Fruit fly (Drosophila melanogaster) whole organism, embryonic: ENCODE results near the gene CG17660.

Experiments used
- ATbp ChIP-seq: fragments of 200-800 bp; sonication (Bioruptor generic); optimal IDR thresholded peaks from 2 replicates; lab custom pipeline; 2017; ENCODE audit warnings: missing biosample characterization, mild to moderate bottlenecking, missing genetic modification characterization, missing genetic modification reagents
- B-H1 ChIP-seq: fragments of 200-800 bp; sonication (Bioruptor generic); IDR thresholded peaks from 3 replicates; pipeline ENCODE4 v1.3.6; 2022; ENCODE audit warnings: missing biosample characterization, missing genetic modification characterization
- Bteb2 ChIP-seq: fragments of 200-800 bp; sonication (Bioruptor generic); optimal IDR thresholded peaks from 2 replicates; lab custom pipeline; 2016; ENCODE audit warnings: missing biosample characterization, missing genetic modification characterization
- CG12391 ChIP-seq: fragments of 200-800 bp; sonication (Bioruptor generic); optimal IDR thresholded peaks from 3 replicates; lab custom pipeline; 2018; ENCODE audit warnings: missing biosample characterization, mild to moderate bottlenecking, missing genetic modification characterization, moderate library complexity
- CG12659 ChIP-seq: fragments of 200-800 bp; sonication (Bioruptor generic); optimal IDR thresholded peaks from 3 replicates; lab custom pipeline; 2017; ENCODE audit warnings: mild to moderate bottlenecking, missing biosample characterization, missing genetic modification reagents, missing genetic modification characterization
- CG13424 ChIP-seq: fragments of 200-800 bp; sonication (Bioruptor generic); optimal IDR thresholded peaks from 2 replicates; lab custom pipeline; 2019; ENCODE audit warnings: missing biosample characterization, mild to moderate bottlenecking, missing genetic modification characterization, moderate library complexity
- CG13624 ChIP-seq: fragments of 200-800 bp; sonication (Bioruptor generic); optimal IDR thresholded peaks from 2 replicates; lab custom pipeline; 2016; ENCODE audit warnings: missing biosample characterization, missing genetic modification characterization
- CG14014 ChIP-seq: fragments of 200-800 bp; sonication (Bioruptor generic); IDR thresholded peaks from 2 replicates; pipeline ENCODE4 v1.3.6; 2022; ENCODE audit warnings: missing biosample characterization, missing genetic modification characterization
- CG14710 ChIP-seq: fragments of 200-800 bp; sonication (Bioruptor generic); optimal IDR thresholded peaks from 3 replicates; lab custom pipeline; 2019; ENCODE audit warnings: missing biosample characterization, mild to moderate bottlenecking, missing genetic modification characterization, moderate library complexity
- CG15696 ChIP-seq: fragments of 200-800 bp; sonication (Bioruptor generic); optimal IDR thresholded peaks from 2 replicates; lab custom pipeline; 2019; ENCODE audit warnings: missing biosample characterization, mild to moderate bottlenecking, missing genetic modification characterization, moderate library complexity
- CG17568 ChIP-seq: fragments of 200-800 bp; sonication (Bioruptor generic); optimal IDR thresholded peaks from 2 replicates; lab custom pipeline; 2018; ENCODE audit warnings: missing biosample characterization, mild to moderate bottlenecking, missing genetic modification characterization, moderate library complexity
- CG17829 ChIP-seq: fragments of 200-800 bp; optimal IDR thresholded peaks from 2 replicates; lab custom pipeline; 2019; ENCODE audit warnings: missing biosample characterization, mild to moderate bottlenecking, missing genetic modification characterization, moderate library complexity
- CG1792 ChIP-seq: fragments of 200-800 bp; sonication (Bioruptor generic); optimal IDR thresholded peaks from 2 replicates; lab custom pipeline; 2016; ENCODE audit warnings: missing biosample characterization, missing genetic modification characterization
- CG18764 ChIP-seq: fragments of 200-800 bp; sonication (Bioruptor generic); optimal IDR thresholded peaks from 3 replicates; lab custom pipeline; 2016; ENCODE audit warnings: missing biosample characterization, missing genetic modification characterization
- CG32532 ChIP-seq: fragments of 200-800 bp; sonication (Bioruptor generic); IDR thresholded peaks from 2 replicates; pipeline ENCODE4 v1.3.6; 2022; ENCODE audit warnings: missing biosample characterization, missing genetic modification characterization
- CG34224 ChIP-seq: fragments of 200-800 bp; sonication (Bioruptor generic); IDR thresholded peaks from 3 replicates; pipeline ENCODE4 v1.3.6; 2022; ENCODE audit warnings: missing biosample characterization, missing genetic modification characterization; ENCODE audit not compliant: partially characterized antibody
- CG6254 ChIP-seq: fragments of 200-800 bp; sonication (Bioruptor generic); optimal IDR thresholded peaks from 3 replicates; lab custom pipeline; 2017; ENCODE audit warnings: mild to moderate bottlenecking, missing biosample characterization, missing genetic modification reagents, missing genetic modification characterization
- CG6654 ChIP-seq: fragments of 200-800 bp; sonication (Bioruptor generic); optimal IDR thresholded peaks from 2 replicates; lab custom pipeline; 2017; ENCODE audit warnings: missing biosample characterization, mild to moderate bottlenecking, missing genetic modification characterization
- CG6765 ChIP-seq: fragments of 200-800 bp; sonication (Bioruptor generic); optimal IDR thresholded peaks from 3 replicates; lab custom pipeline; 2017; ENCODE audit warnings: missing biosample characterization, mild to moderate bottlenecking, missing genetic modification characterization
- CG9437 ChIP-seq: fragments of 200-800 bp; sonication (Bioruptor generic); optimal IDR thresholded peaks from 2 replicates; lab custom pipeline; 2018; ENCODE audit warnings: missing biosample characterization, mild to moderate bottlenecking, missing genetic modification characterization
- CG9932 ChIP-seq: fragments of 200-800 bp; sonication (Bioruptor generic); IDR thresholded peaks from 2 replicates; pipeline ENCODE4 v1.3.6; 2022; ENCODE audit warnings: missing biosample characterization, missing genetic modification characterization
- CHES-1-like ChIP-seq: fragments of 200-800 bp; sonication (Bioruptor generic); optimal IDR thresholded peaks from 2 replicates; lab custom pipeline; 2016; ENCODE audit warnings: missing biosample characterization, missing genetic modification characterization
- Dad ChIP-seq: fragments of 200-800 bp; sonication (Bioruptor generic); optimal IDR thresholded peaks from 3 replicates; lab custom pipeline; 2016; ENCODE audit warnings: missing biosample characterization, missing genetic modification characterization
- Gsc ChIP-seq: fragments of 200-800 bp; sonication (Bioruptor generic); IDR thresholded peaks from 2 replicates; pipeline ENCODE4 v1.3.6; 2022; ENCODE audit warnings: missing biosample characterization, missing genetic modification characterization
- HLH4C ChIP-seq: fragments of 200-800 bp; sonication (Bioruptor generic); IDR thresholded peaks from 3 replicates; pipeline ENCODE4 v1.3.6; 2022; ENCODE audit warnings: missing biosample characterization, missing genetic modification characterization; ENCODE audit not compliant: partially characterized antibody
- HLH54F ChIP-seq: fragments of 200-800 bp; sonication (Bioruptor generic); optimal IDR thresholded peaks from 3 replicates; lab custom pipeline; 2016; ENCODE audit warnings: missing biosample characterization, missing genetic modification characterization
- Hmx ChIP-seq: fragments of 200-800 bp; sonication (Bioruptor generic); optimal IDR thresholded peaks from 2 replicates; lab custom pipeline; 2016; ENCODE audit warnings: missing biosample characterization, missing genetic modification characterization
- Lhr ChIP-seq: fragments of 200-800 bp; sonication (Bioruptor generic); optimal IDR thresholded peaks from 3 replicates; lab custom pipeline; 2017; ENCODE audit warnings: mild to moderate bottlenecking, missing biosample characterization, missing genetic modification reagents, missing genetic modification characterization
- Lpt ChIP-seq: fragments of >200 bp; optimal IDR thresholded peaks from 2 replicates; lab custom pipeline; 2018; ENCODE audit warnings: missing biosample characterization, missing genetic modification characterization
- Taf1 ChIP-seq: fragments of 200-800 bp; sonication (Bioruptor generic); IDR thresholded peaks from 2 replicates; pipeline ENCODE4 v1.3.6; 2022; ENCODE audit warnings: missing biosample characterization, missing genetic modification characterization
- ara ChIP-seq: fragments of 200-800 bp; sonication (Bioruptor generic); IDR thresholded peaks from 2 replicates; pipeline ENCODE4 v1.3.6; 2022; ENCODE audit warnings: missing biosample characterization, missing genetic modification characterization
- br ChIP-seq: fragments of >200 bp; optimal IDR thresholded peaks from 2 replicates; lab custom pipeline; 2017
- chn ChIP-seq: fragments of 200-800 bp; sonication (Bioruptor generic); optimal IDR thresholded peaks from 2 replicates; lab custom pipeline; 2016; ENCODE audit warnings: missing biosample characterization, missing genetic modification characterization
- corto ChIP-seq: fragments of 200-800 bp; sonication (Bioruptor generic); optimal IDR thresholded peaks from 2 replicates; lab custom pipeline; 2016; ENCODE audit warnings: missing biosample characterization, mild to moderate bottlenecking, missing genetic modification characterization, moderate library complexity
- dpn ChIP-seq, 2 experiments: fragments of 200-800 bp; sonication (Bioruptor generic); optimal IDR thresholded peaks; 3 replicates each; lab custom pipeline; 2016; ENCODE audit warnings: missing biosample characterization in 2 of 2, missing genetic modification characterization in 2 of 2
- ems ChIP-seq: fragments of 200-800 bp; sonication (Bioruptor generic); optimal IDR thresholded peaks from 3 replicates; lab custom pipeline; 2016; ENCODE audit warnings: missing biosample characterization, missing genetic modification characterization
- gcm ChIP-seq: fragments of 200-800 bp; sonication (Bioruptor generic); optimal IDR thresholded peaks from 2 replicates; lab custom pipeline; 2019; ENCODE audit warnings: missing biosample characterization, mild to moderate bottlenecking, missing genetic modification characterization, moderate library complexity
- gcm2 ChIP-seq: fragments of 200-800 bp; sonication (Bioruptor generic); optimal IDR thresholded peaks from 2 replicates; lab custom pipeline; 2016; ENCODE audit warnings: missing biosample characterization, missing genetic modification characterization
- gt ChIP-seq: fragments of 200-800 bp; sonication (Bioruptor generic); IDR thresholded peaks from 2 replicates; pipeline ENCODE4 v1.3.6; 2022; ENCODE audit warnings: missing biosample characterization, missing genetic modification characterization
- hbn ChIP-seq: fragments of 200-800 bp; sonication (Bioruptor generic); IDR thresholded peaks from 2 replicates; pipeline ENCODE4 v1.3.6; 2022; ENCODE audit warnings: missing biosample characterization, missing genetic modification characterization; ENCODE audit not compliant: partially characterized antibody
- lilli ChIP-seq: fragments of 200-800 bp; sonication (Bioruptor generic); optimal IDR thresholded peaks from 3 replicates; lab custom pipeline; 2016; ENCODE audit warnings: missing biosample characterization, missing genetic modification characterization
- luna ChIP-seq: fragments of 200-800 bp; sonication (Bioruptor generic); optimal IDR thresholded peaks from 2 replicates; lab custom pipeline; 2016; ENCODE audit warnings: missing biosample characterization, missing genetic modification characterization
- mam ChIP-seq: fragments of 200-800 bp; sonication (Bioruptor generic); optimal IDR thresholded peaks from 3 replicates; lab custom pipeline; 2016; ENCODE audit warnings: missing biosample characterization, missing genetic modification characterization
- pros ChIP-seq: fragments of 200-800 bp; sonication (Bioruptor generic); optimal IDR thresholded peaks from 3 replicates; lab custom pipeline; 2019; ENCODE audit warnings: missing biosample characterization, mild to moderate bottlenecking, missing genetic modification characterization, moderate library complexity
- psq ChIP-seq: fragments of 200-800 bp; sonication (Bioruptor generic); optimal IDR thresholded peaks from 2 replicates; lab custom pipeline; 2017; ENCODE audit warnings: missing biosample characterization, missing genetic modification characterization
- pzg ChIP-seq: fragments of 200-800 bp; sonication (Bioruptor generic); optimal IDR thresholded peaks from 3 replicates; lab custom pipeline; 2018; ENCODE audit warnings: missing biosample characterization, mild to moderate bottlenecking, missing genetic modification characterization, moderate library complexity
- sd ChIP-seq: fragments of 200-800 bp; sonication (Bioruptor generic); optimal IDR thresholded peaks from 3 replicates; lab custom pipeline; 2018; ENCODE audit warnings: missing biosample characterization, mild to moderate bottlenecking, missing genetic modification characterization, moderate library complexity
- tup ChIP-seq: fragments of 200-800 bp; sonication (Bioruptor generic); optimal IDR thresholded peaks from 2 replicates; lab custom pipeline; 2016; ENCODE audit warnings: missing biosample characterization, mild to moderate bottlenecking, missing genetic modification characterization, moderate library complexity
- wdn ChIP-seq: fragments of 200-800 bp; sonication (Bioruptor generic); IDR thresholded peaks from 2 replicates; pipeline ENCODE4 v1.3.6; 2022; ENCODE audit warnings: missing biosample characterization, missing genetic modification characterization
- wek ChIP-seq: fragments of 200-800 bp; sonication (Bioruptor generic); optimal IDR thresholded peaks from 3 replicates; lab custom pipeline; 2018; ENCODE audit warnings: missing biosample characterization, mild to moderate bottlenecking, missing genetic modification characterization, moderate library complexity

The CG17660 gene

DNA sequence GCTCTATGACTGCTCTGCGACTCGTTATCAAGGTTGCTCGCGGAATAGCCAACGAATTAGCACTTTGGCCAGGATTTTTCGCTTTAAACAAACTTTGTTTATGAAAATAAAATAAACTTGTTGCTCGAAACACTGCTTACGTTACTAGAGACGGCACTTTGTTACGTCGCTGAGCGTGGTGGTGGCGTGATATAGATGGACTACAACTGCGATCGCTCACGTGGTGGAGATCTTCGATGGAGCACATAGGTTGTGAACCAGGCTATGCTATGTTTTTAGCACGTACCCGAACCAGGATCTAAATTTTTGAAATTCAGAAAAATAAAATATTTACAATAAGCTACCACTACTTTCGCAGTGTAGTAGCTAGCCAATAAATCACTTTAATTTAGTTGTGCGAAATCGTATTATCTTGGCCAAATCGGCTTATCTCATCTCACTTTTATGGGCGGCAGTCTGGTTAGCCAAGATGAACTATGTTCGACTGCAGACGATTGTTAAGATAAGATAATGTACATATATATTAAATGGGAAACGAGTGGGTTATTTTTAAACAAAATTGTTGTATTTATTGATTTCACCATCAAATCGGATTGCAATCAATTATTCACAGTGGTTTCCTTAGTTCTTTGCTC lies 5.6 kb upstream of the CG17660 start, which contains the start of gene frtz (continued):
- TF ChIP-seq dpn (GFP tag; optimal IDR thresholded peaks at IDR 0.05; lab: Kevin White, UChicago), result peak in 1 of 2 experiments; percentile 44
- TF ChIP-seq Gsc (GFP tag; lab: Robert Waterston, UW), result no peak
- TF ChIP-seq wdn, result 0 out of 2 replicates have a peak, but pooled peaks have one; percentile 9
- TF ChIP-seq CG15696 (tag; lab: Kevin White, UChicago), result no peak
- no peak for TF ChIP-seq Taf1 (GFP tag; lab: Robert Waterston, UW)
- no peak for TF ChIP-seq ATbp
- no peak for TF ChIP-seq CG13624 (GFP tag; lab: Kevin White, UChicago)
- no peak for TF ChIP-seq chn (GFP tag; lab: Kevin White, UChicago)
- TF ChIP-seq hbn (GFP tag; lab: Robert Waterston, UW), result peak; percentile 70
- TF ChIP-seq CG6254, result no peak
- no peak for TF ChIP-seq gcm (GFP tag; lab: Kevin White, UChicago)
- peak; percentile 13 for TF ChIP-seq CG12391
- peak; percentile 78 for TF ChIP-seq Lhr (GFP tag; lab: Kevin White, UChicago)
- TF ChIP-seq tup, result no peak
- peak; percentile 43 for TF ChIP-seq CG12659 (GFP tag; lab: Kevin White, UChicago)
- TF ChIP-seq mam, result peak; percentile 2
- peak; percentile 38 for TF ChIP-seq CG14710
- TF ChIP-seq gt (GFP tag; lab: Robert Waterston, UW), result no peak
- TF ChIP-seq pros (GFP tag; lab: Kevin White, UChicago), result no peak
- peak; percentile 29 for TF ChIP-seq CG17829 (tag; lab: Kevin White, UChicago)
- TF ChIP-seq br (lab: Kevin White, UChicago), result no peak
- no peak for TF ChIP-seq B-H1 (GFP tag; lab: Robert Waterston, UW)
- no peak for TF ChIP-seq Bteb2 (GFP tag; lab: Kevin White, UChicago)
- TF ChIP-seq HLH4C (GFP tag; lab: Robert Waterston, UW), result peak; percentile 63
- TF ChIP-seq Hmx (GFP tag; lab: Kevin White, UChicago), result no peak
- peak; percentile 87 for TF ChIP-seq pzg (GFP tag; lab: Kevin White, UChicago)
- no peak for TF ChIP-seq ems (GFP tag; lab: Kevin White, UChicago)
- TF ChIP-seq HLH54F (GFP tag; lab: Kevin White, UChicago), result peak; percentile 13
- TF ChIP-seq lilli (GFP tag; lab: Kevin White, UChicago), result peak; percentile 19
- TF ChIP-seq CG18764 (GFP tag; lab: Kevin White, UChicago), result no peak
- peak; percentile 72 for TF ChIP-seq CG34224 (GFP tag; lab: Robert Waterston, UW)
- no peak for TF ChIP-seq Dad (GFP tag; lab: Kevin White, UChicago)
- TF ChIP-seq CG17568 (GFP tag; lab: Kevin White, UChicago), result no peak
- peak; percentile 87 for TF ChIP-seq sd
- 0 out of 2 replicates have a peak, but pooled peaks have one; percentile 5 for TF ChIP-seq CG14014 (GFP tag; lab: Robert Waterston, UW)
- TF ChIP-seq CG1792 (GFP tag; lab: Kevin White, UChicago), result no peak
- peak; percentile 100 for TF ChIP-seq CG9437 (GFP tag; lab: Kevin White, UChicago)
- TF ChIP-seq CHES-1-like, result peak; percentile 29
- no peak for TF ChIP-seq wek (GFP tag; lab: Kevin White, UChicago)
- no peak for TF ChIP-seq CG6654 (GFP tag; lab: Kevin White, UChicago)
- TF ChIP-seq CG32532, result peak; percentile 19; the same call in 1 of the 2 replicates
- peak; percentile 71 for TF ChIP-seq CG9932
- TF ChIP-seq CG6765, result no peak
- TF ChIP-seq luna (GFP tag; lab: Kevin White, UChicago), result no peak
- TF ChIP-seq CG13424 (tag; lab: Kevin White, UChicago), result no peak
- TF ChIP-seq gcm2 (GFP tag; lab: Kevin White, UChicago), result no peak
- TF ChIP-seq psq (GFP tag; lab: Kevin White, UChicago), result no peak
- TF ChIP-seq Lpt (GFP tag; lab: Kevin White, UChicago), result no peak
- no peak for TF ChIP-seq ara (GFP tag; lab: Robert Waterston, UW)
- no peak for TF ChIP-seq corto (GFP tag; lab: Kevin White, UChicago)
